Worm (Caenorhabditis elegans) whole organism, L4 larva: ENCODE measurements around the gene pros-1.

Experiments used
- ZK546.5 ChIP-seq, 2 experiments: sonication (generic microtip); optimal IDR thresholded peaks; 2 replicates each; lab custom pipeline; 2017; ENCODE audit warnings: missing biosample characterization in 2 of 2, missing genetic modification characterization in 2 of 2
- ceh-82 ChIP-seq: sonication (generic microtip); optimal IDR thresholded peaks from 2 replicates; lab custom pipeline; 2017; ENCODE audit warnings: missing biosample characterization, missing genetic modification characterization
- daf-12 ChIP-seq: fragments of 150-350 bp; optimal IDR thresholded peaks from 2 replicates; lab custom pipeline; 2014; ENCODE audit warnings: missing biosample characterization, missing genetic modification reagents, missing genetic modification characterization
- mdl-1 ChIP-seq, 2 experiments: fragments of 150-350 bp in 1 of 2; sonication (generic microtip) in 1 of 2; optimal IDR thresholded peaks; 2 replicates each; lab custom pipeline; 2014 to 2017; ENCODE audit warnings: missing biosample characterization in 2 of 2, missing genetic modification characterization in 2 of 2
- nhr-28 ChIP-seq: fragments of 150-350 bp; optimal IDR thresholded peaks from 2 replicates; lab custom pipeline; 2014; ENCODE audit warnings: missing biosample characterization, missing genetic modification characterization
- set-16 ChIP-seq: fragments of 200-800 bp; sonication (Bioruptor generic); IDR thresholded peaks from 2 replicates; pipeline ENCODE4 v1.3.6; 2022; ENCODE audit warnings: missing genetic modification reagents, missing genetic modification characterization, missing compliant biosample characterization
- skn-1 ChIP-seq: fragments of 150-350 bp; optimal IDR thresholded peaks from 2 replicates; lab custom pipeline; 2014; ENCODE audit warnings: missing biosample characterization, missing genetic modification characterization

DNA sequence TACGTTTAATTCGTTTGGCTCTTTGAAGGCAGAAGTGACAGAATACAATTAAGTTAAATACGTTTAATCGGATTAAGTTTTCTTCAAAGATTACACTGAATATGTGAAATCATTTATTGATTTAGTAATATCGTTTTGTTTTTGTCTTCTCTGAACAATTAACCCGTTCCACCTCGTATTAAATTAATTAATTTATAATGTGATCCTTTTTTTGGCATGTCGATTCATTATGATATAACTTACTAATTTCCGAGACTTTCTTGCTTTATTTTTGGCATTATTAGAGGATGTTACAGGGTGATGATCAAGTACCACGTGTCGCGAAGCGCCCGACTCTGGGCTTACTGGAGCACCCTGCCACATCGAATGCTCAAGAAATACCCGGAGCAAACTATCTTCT is 22.9 kb upstream of the pros-1 start, which contains the start of gene K12H4.5:
- TF ChIP-seq ceh-82 (tag; lab: Kevin White, UChicago) (no peak), set-16 (GFP tag; lab: Robert Waterston, UW) (no peak), mdl-1 (tag; optimal IDR thresholded peaks at IDR 0.05; lab: Kevin White, UChicago) (no peak), skn-1 (tag; lab: Kevin White, UChicago) (no peak), nhr-28 (tag; lab: Kevin White, UChicago) (no peak), ZK546.5 (tag; optimal IDR thresholded peaks at IDR 0.05; lab: Kevin White, UChicago) (no peak), daf-12 (tag; lab: Kevin White, UChicago) (no peak)
